Worm (Caenorhabditis elegans) whole organism, young adult: Measurements from ENCODE around the gene srh-79.

Experiments
- Y56A3A.18 ChIP-seq: fragments of 200-800 bp; sonication (Bioruptor generic); IDR thresholded peaks from 2 replicates; pipeline ENCODE4 v1.3.6; 2022; ENCODE audit warnings: missing genetic modification reagents, missing genetic modification characterization, missing compliant biosample characterization
- ama-1 ChIP-seq, 3 experiments: fragments of 150-350 bp in 1 of 3; sonication (generic microtip) in 2 of 3; optimal IDR thresholded peaks; 2 replicates each; lab custom pipeline; 2014 to 2018; ENCODE audit warnings: missing biosample characterization in 2 of 3, missing genetic modification characterization in 2 of 3, missing genetic modification reagents in 2 of 3

ce11 chrV:7538018-7538417 is 40.5 kb downstream of the srh-79 start, which contains the start of gene C54F6.12:
- no peak for TF ChIP-seq ama-1 (optimal IDR thresholded peaks at IDR 0.05; lab: Kevin White, UChicago)
- no peak for TF ChIP-seq ama-1 (GFP tag; optimal IDR thresholded peaks at IDR 0.05; lab: Kevin White, UChicago)
- TF ChIP-seq Y56A3A.18 = no peak
